Fruit fly (Drosophila melanogaster): Measurements from ENCODE around the gene MED17.
A peak's percentile ranks its signal among the peaks of the same experiment; 100 is the strongest.

MED17 gene

dm6 chr3R:18185385-18185784 is 3.5 kb upstream of the MED17 start, which contains the start of the genes Arp5 and CG7208 (continued):
- TF ChIP-seq Hmx (GFP tag; optimal IDR thresholded peaks at IDR 0.05) (no peak), D19B (GFP tag; optimal IDR thresholded peaks at IDR 0.05) (peak; percentile 42), Atf-2 (GFP tag; optimal IDR thresholded peaks at IDR 0.05) (peak; percentile 48), lmd (GFP tag; IDR thresholded peaks at IDR 0.05) (peak; percentile 61; the same call in 1 of the 2 replicates), CG6254 (GFP tag; optimal IDR thresholded peaks at IDR 0.05) (peak; percentile 16), al (GFP tag; IDR thresholded peaks at IDR 0.05) (peak; percentile 72), hb (GFP tag; IDR thresholded peaks at IDR 0.05; ENCODE audit: partially characterized antibody) (no peak), CG32767 (GFP tag; IDR thresholded peaks at IDR 0.05) (0 out of 2 replicates have a peak, but pooled peaks have one; percentile 21), CG2712 (tag; optimal IDR thresholded peaks at IDR 0.05) (peak; percentile 68), CG2120 (GFP tag; optimal IDR thresholded peaks at IDR 0.05) (peak; percentile 91), Sox100B (GFP tag; optimal IDR thresholded peaks at IDR 0.05) (peak; percentile 64), CG1832 (GFP tag; optimal IDR thresholded peaks at IDR 0.05) (no peak), Neu2 (GFP tag; optimal IDR thresholded peaks at IDR 0.05; ENCODE audit: borderline replicate concordance) (no peak), kni (GFP tag; optimal IDR thresholded peaks at IDR 0.05) (no peak), Chrac-16 (GFP tag; optimal IDR thresholded peaks at IDR 0.05) (peak; percentile 78), otp (GFP tag; IDR thresholded peaks at IDR 0.05) (no peak), CG30403 (GFP tag; optimal IDR thresholded peaks at IDR 0.05) (peak; percentile 84), run (tag; optimal IDR thresholded peaks at IDR 0.05) (no peak), CG9797 (GFP tag; optimal IDR thresholded peaks at IDR 0.05) (no peak), maf-S (GFP tag; optimal IDR thresholded peaks at IDR 0.05) (peak; percentile 53), Blimp-1 (GFP tag; optimal IDR thresholded peaks at IDR 0.05) (peak; percentile 77), onecut (GFP tag; IDR thresholded peaks at IDR 0.05) (no peak), Fer3 (tag; optimal IDR thresholded peaks at IDR 0.05) (peak; percentile 77), CG4360 (GFP tag; IDR thresholded peaks at IDR 0.05) (no peak), chif (GFP tag; optimal IDR thresholded peaks at IDR 0.05) (peak; percentile 40 to 61), CG8765 (GFP tag; IDR thresholded peaks at IDR 0.05) (no peak), CG9932 (GFP tag; IDR thresholded peaks at IDR 0.05) (peak; percentile 88), Camta (GFP tag; optimal IDR thresholded peaks at IDR 0.05) (peak; percentile 70), hbn (GFP tag; IDR thresholded peaks at IDR 0.05; ENCODE audit: partially characterized antibody) (no peak), CG9876 (GFP tag; optimal IDR thresholded peaks at IDR 0.05) (no peak), sisA (GFP tag; IDR thresholded peaks at IDR 0.05) (peak; percentile 62), tna (GFP tag; IDR thresholded peaks at IDR 0.05; ENCODE audit: partially characterized antibody) (no peak), crc (GFP tag; optimal IDR thresholded peaks at IDR 0.05) (peak; percentile 40), CG2116 (GFP tag; optimal IDR thresholded peaks at IDR 0.05) (peak; percentile 35), CG7963 (GFP tag; IDR thresholded peaks at IDR 0.05; ENCODE audit: partially characterized antibody) (no peak), Kr (GFP tag; optimal IDR thresholded peaks at IDR 0.05) (no peak), CG3065 (GFP tag; optimal IDR thresholded peaks at IDR 0.05) (no peak), Hmr (GFP tag; optimal IDR thresholded peaks at IDR 0.05) (peak; percentile 81), Oaz (GFP tag; IDR thresholded peaks at IDR 0.05) (no peak), sr (GFP tag; IDR thresholded peaks at IDR 0.05) (no peak), CG12155 (GFP tag; optimal IDR thresholded peaks at IDR 0.05) (peak; percentile 73), CG13424 (tag; optimal IDR thresholded peaks at IDR 0.05) (peak; percentile 69), sens (GFP tag) (peak; percentile 95), GATAe (GFP tag; conservative IDR thresholded peaks at IDR 0.05) (no peak), salm (tag; optimal IDR thresholded peaks at IDR 0.05) (peak; percentile 5), dpn (GFP tag; optimal IDR thresholded peaks at IDR 0.05) (peak; percentile 72 to 85), ssp (GFP tag; IDR thresholded peaks at IDR 0.05) (peak; percentile 41), CG15514 (GFP tag; optimal IDR thresholded peaks at IDR 0.05) (peak; percentile 98), CG42726 (GFP tag; IDR thresholded peaks at IDR 0.05; ENCODE audit: partially characterized antibody) (no peak), bbx (GFP tag; IDR thresholded peaks at IDR 0.05; ENCODE audit: partially characterized antibody) (0 out of 2 replicates have a peak, but pooled peaks have one; percentile 12), chinmo (GFP tag; IDR thresholded peaks at IDR 0.05; ENCODE audit: partially characterized antibody) (no peak)
